Fruit fly (Drosophila melanogaster) whole organism, pupa: Measurements from ENCODE around the gene Hou.

ENCODE experiments used
- CG12605 ChIP-seq: fragments of 200-800 bp; sonication (Bioruptor generic); IDR thresholded peaks from 2 replicates; pipeline ENCODE4 v1.3.6; 2022; ENCODE audit warnings: missing biosample characterization, missing genetic modification characterization
- CG14655 ChIP-seq: fragments of 200-800 bp; sonication (Bioruptor generic); optimal IDR thresholded peaks from 3 replicates; lab custom pipeline; 2017; ENCODE audit warnings: mild to moderate bottlenecking, missing biosample characterization, missing genetic modification reagents, missing genetic modification characterization
- CG17806 ChIP-seq: fragments of 200-800 bp; sonication (Bioruptor generic); optimal IDR thresholded peaks from 2 replicates; lab custom pipeline; 2018; ENCODE audit warnings: missing biosample characterization, mild to moderate bottlenecking, missing genetic modification characterization, moderate library complexity
- CG8301 ChIP-seq: fragments of 200-800 bp; sonication (Bioruptor generic); optimal IDR thresholded peaks from 2 replicates; lab custom pipeline; 2018; ENCODE audit warnings: missing biosample characterization, mild to moderate bottlenecking, missing genetic modification characterization
- CG9948 ChIP-seq: fragments of 200-800 bp; sonication (Bioruptor generic); optimal IDR thresholded peaks from 2 replicates; lab custom pipeline; 2018; ENCODE audit warnings: missing biosample characterization, mild to moderate bottlenecking, missing genetic modification characterization, moderate library complexity
- D1 ChIP-seq: fragments of 200-800 bp; sonication (Bioruptor generic); optimal IDR thresholded peaks from 2 replicates; lab custom pipeline; 2018; ENCODE audit warnings: missing biosample characterization, mild to moderate bottlenecking, missing genetic modification characterization, moderate library complexity
- EcR ChIP-seq: fragments of 200-800 bp; sonication (Bioruptor generic); optimal IDR thresholded peaks from 3 replicates; lab custom pipeline; 2019; ENCODE audit warnings: missing biosample characterization, missing genetic modification characterization, mild to moderate bottlenecking, moderate library complexity, missing genetic modification reagents
- Pif1B ChIP-seq: fragments of 200-800 bp; sonication (Bioruptor generic); optimal IDR thresholded peaks from 3 replicates; lab custom pipeline; 2016; ENCODE audit warnings: missing biosample characterization, missing genetic modification characterization
- Snoo ChIP-seq: fragments of 200-800 bp; sonication (Bioruptor generic); optimal IDR thresholded peaks from 3 replicates; lab custom pipeline; 2017; ENCODE audit warnings: missing biosample characterization, mild to moderate bottlenecking, missing genetic modification characterization, inconsistent platforms
- fd96Ca ChIP-seq: fragments of 200-800 bp; sonication (Bioruptor generic); IDR thresholded peaks from 3 replicates; pipeline ENCODE4 v1.3.6; 2022; ENCODE audit warnings: missing biosample characterization, missing genetic modification characterization
- gl ChIP-seq: fragments of 200-800 bp; sonication (Bioruptor generic); optimal IDR thresholded peaks from 2 replicates; lab custom pipeline; 2018; ENCODE audit warnings: missing biosample characterization, mild to moderate bottlenecking, missing genetic modification characterization

dm6 chrX:18678876-18679275, 28.6 kb upstream of the Hou start:
- TF ChIP-seq CG17806 (no peak), D1 (tag; lab: Kevin White, UChicago) (no peak), gl (tag; lab: Kevin White, UChicago) (no peak), fd96Ca (peak; percentile 79), CG8301 (peak; percentile 29), CG9948 (tag; lab: Kevin White, UChicago) (peak; percentile 25), EcR (GFP tag; lab: Kevin White, UChicago) (no peak), CG12605 (GFP tag; lab: Robert Waterston, UW) (peak; percentile 41; the same call in 1 of the 2 replicates), Pif1B (GFP tag; lab: Kevin White, UChicago) (peak; percentile 14), Snoo (tag; lab: Kevin White, UChicago) (no peak), CG14655 (GFP tag; lab: Kevin White, UChicago) (peak; percentile 43)
